Worm (Caenorhabditis elegans) whole organism, L2 larva: ENCODE results near the gene R03D7.2.

ENCODE experiments used
- F13H6.1 ChIP-seq: sonication (generic microtip); optimal IDR thresholded peaks from 2 replicates; lab custom pipeline; 2016; ENCODE audit warnings: missing genetic modification characterization, missing compliant biosample characterization
- R02D3.7 ChIP-seq: fragments of 150-350 bp; optimal IDR thresholded peaks from 2 replicates; lab custom pipeline; 2014; ENCODE audit warnings: missing biosample characterization, missing genetic modification characterization
- aly-2 ChIP-seq: fragments of 150-350 bp; optimal IDR thresholded peaks from 2 replicates; lab custom pipeline; 2014; ENCODE audit warnings: missing biosample characterization, missing genetic modification characterization
- nhr-237 ChIP-seq: fragments of 150-350 bp; optimal IDR thresholded peaks from 2 replicates; lab custom pipeline; 2014; ENCODE audit warnings: missing biosample characterization, missing genetic modification characterization
- peb-1 ChIP-seq: fragments of 150-350 bp; optimal IDR thresholded peaks from 2 replicates; lab custom pipeline; 2014; ENCODE audit warnings: missing biosample characterization, missing genetic modification characterization

ce11 chrII:10932305-10932704 lies 2.7 kb downstream of the R03D7.2 start:
- TF ChIP-seq nhr-237 (tag; lab: Kevin White, UChicago) (no peak), peb-1 (tag; lab: Kevin White, UChicago) (no peak), R02D3.7 (tag; lab: Kevin White, UChicago) (no peak), F13H6.1 (tag; lab: Kevin White, UChicago) (no peak), aly-2 (tag; lab: Kevin White, UChicago) (no peak)
